Fruit fly (Drosophila melanogaster): ENCODE results near the gene eff.

- TF ChIP-seq ttk (optimal IDR thresholded peaks at IDR 0.05) (no peak), psq (optimal IDR thresholded peaks at IDR 0.05) (no peak), Myc (optimal IDR thresholded peaks at IDR 0.05) (no peak)
These were observed 34.3 kb downstream of the eff start for dm6 chr3R:14706860-14707259.
